Worm (Caenorhabditis elegans): Measurements from ENCODE around the gene ddl-1.
"Not testable (repeated sequence)": the region's sequence is repeated elsewhere in the genome, so short reads cannot be mapped to it uniquely, and the experiment has no call there.

The ddl-1 gene

DNA sequence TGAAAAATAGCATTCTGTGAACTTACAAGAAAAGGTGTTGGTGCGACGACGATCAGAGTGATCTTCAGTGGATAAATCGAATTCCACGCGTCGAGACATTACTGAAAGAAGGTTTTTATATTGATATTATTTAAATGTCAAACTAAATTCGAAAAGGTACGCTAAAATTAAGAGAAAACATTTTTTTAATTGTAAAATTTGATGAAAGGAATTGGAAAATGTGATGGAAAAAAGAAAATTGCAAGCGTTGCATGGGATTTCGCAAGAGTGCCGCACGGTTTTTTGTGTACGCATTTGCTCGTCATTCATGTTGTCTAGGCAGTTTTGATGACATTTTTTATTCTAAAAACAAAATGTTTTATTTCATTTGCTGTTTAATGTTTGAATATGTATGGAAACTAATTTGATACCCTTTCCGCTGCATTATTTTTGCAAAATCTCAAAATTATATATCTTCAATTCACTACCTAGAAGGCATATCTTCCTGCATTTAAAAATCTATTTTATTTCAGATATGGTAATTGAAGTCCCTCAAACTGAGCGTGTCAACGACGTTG, 25.7 kb downstream of the ddl-1 start, which contains the start of the genes eif-3.L and npl-4.2:
Gene eif-3.L, minus strand, starts transcription at position 101 of the 557 bp plus-strand sequence.
Gene npl-4.2, plus strand, starts transcription at position 507 of the 557 bp plus-strand sequence.
- TF ChIP-seq elt-2, C34B4.2, hlh-4 (tag; optimal IDR thresholded peaks at IDR 0.05): not testable (repeated sequence)

- TF ChIP-seq nhr-19 (GFP tag; conservative IDR thresholded peaks at IDR 0.05) = no peak
- no peak for TF ChIP-seq sox-4 (tag; optimal IDR thresholded peaks at IDR 0.05)
- TF ChIP-seq nhr-47 (tag; optimal IDR thresholded peaks at IDR 0.05) = no peak
- TF ChIP-seq C16A3.4 (tag; optimal IDR thresholded peaks at IDR 0.05) = peak; percentile 15
- TF ChIP-seq lin-39 (tag; optimal IDR thresholded peaks at IDR 0.05) = no peak
- no peak for TF ChIP-seq hpl-2 (GFP tag; optimal IDR thresholded peaks at IDR 0.05)
- peak in 1 of 2 experiments; percentile 6 for TF ChIP-seq lsy-2 (tag; optimal IDR thresholded peaks at IDR 0.05)
- no peak for TF ChIP-seq zag-1 (tag; optimal IDR thresholded peaks at IDR 0.05)
- peak; percentile 13 for TF ChIP-seq nhr-71 (tag; optimal IDR thresholded peaks at IDR 0.05)
- no peak for TF ChIP-seq egl-13 (tag; optimal IDR thresholded peaks at IDR 0.05)
- no peak for TF ChIP-seq sptf-1 (tag; optimal IDR thresholded peaks at IDR 0.05)
- no peak for TF ChIP-seq nhr-84 (tag; optimal IDR thresholded peaks at IDR 0.05)
- TF ChIP-seq mdl-1 (tag; optimal IDR thresholded peaks at IDR 0.05) = no peak
- no peak for TF ChIP-seq unc-86 (tag; optimal IDR thresholded peaks at IDR 0.05)
- TF ChIP-seq nhr-20 (tag; optimal IDR thresholded peaks at IDR 0.05) = peak; percentile 77
- TF ChIP-seq C34B4.2 (tag; optimal IDR thresholded peaks at IDR 0.05) = no peak
- no peak for TF ChIP-seq lir-3 (tag; optimal IDR thresholded peaks at IDR 0.05; ENCODE audit: poor library complexity)
- no peak for TF ChIP-seq xbp-1 (tag; optimal IDR thresholded peaks at IDR 0.05)
- peak; percentile 56 for TF ChIP-seq nhr-85 (tag)
- TF ChIP-seq snpc-4 (tag; optimal IDR thresholded peaks at IDR 0.05) = no peak
- no peak for TF ChIP-seq nhr-11 (tag; optimal IDR thresholded peaks at IDR 0.05)
- TF ChIP-seq nhr-28 (tag; optimal IDR thresholded peaks at IDR 0.05) = no peak
- no peak for TF ChIP-seq ztf-11 (tag; optimal IDR thresholded peaks at IDR 0.05)
- no peak for TF ChIP-seq F16B12.6 (tag; optimal IDR thresholded peaks at IDR 0.05)
- TF ChIP-seq pqm-1 (tag; optimal IDR thresholded peaks at IDR 0.05) = no peak
- no peak for TF ChIP-seq ceh-82 (tag; optimal IDR thresholded peaks at IDR 0.05)
- TF ChIP-seq skn-1 (tag; optimal IDR thresholded peaks at IDR 0.05) = no peak
- TF ChIP-seq pag-3 (tag; optimal IDR thresholded peaks at IDR 0.05; ENCODE audit: borderline replicate concordance, insufficient read depth) = no peak
- TF ChIP-seq aly-2 (tag; optimal IDR thresholded peaks at IDR 0.05) = no peak
- TF ChIP-seq vab-15 (tag; optimal IDR thresholded peaks at IDR 0.05) = no peak
- TF ChIP-seq C04F5.9 (tag; optimal IDR thresholded peaks at IDR 0.05) = no peak
- TF ChIP-seq alr-1 (tag; optimal IDR thresholded peaks at IDR 0.05; ENCODE audit: borderline replicate concordance) = no peak
- TF ChIP-seq lin-14 (GFP tag; optimal IDR thresholded peaks at IDR 0.05) = peak; percentile 18
- TF ChIP-seq ama-1 (optimal IDR thresholded peaks at IDR 0.05) = no peak
- no peak for TF ChIP-seq fkh-4 (tag; optimal IDR thresholded peaks at IDR 0.05; ENCODE audit: borderline replicate concordance)
- TF ChIP-seq mef-2 (tag; optimal IDR thresholded peaks at IDR 0.05) = no peak
- TF ChIP-seq dsc-1 (tag; optimal IDR thresholded peaks at IDR 0.05) = no peak
- no peak for TF ChIP-seq rnt-1 (tag; optimal IDR thresholded peaks at IDR 0.05)
- TF ChIP-seq jun-1 (tag; optimal IDR thresholded peaks at IDR 0.05) = no peak
- TF ChIP-seq efl-3 (GFP tag; optimal IDR thresholded peaks at IDR 0.05) = no peak
- no peak for TF ChIP-seq nhr-76 (tag; optimal IDR thresholded peaks at IDR 0.05)
- TF ChIP-seq unc-130 (tag; optimal IDR thresholded peaks at IDR 0.05) = no peak
- TF ChIP-seq snu-23 (GFP tag; optimal IDR thresholded peaks at IDR 0.05) = peak; percentile 1
- no peak for TF ChIP-seq pax-3 (tag; optimal IDR thresholded peaks at IDR 0.05)
- no peak for TF ChIP-seq zip-4 (GFP tag; optimal IDR thresholded peaks at IDR 0.05)
- TF ChIP-seq mab-9 (GFP tag; IDR thresholded peaks at IDR 0.05) = no peak
- no peak for TF ChIP-seq ceh-88 (GFP tag; IDR thresholded peaks at IDR 0.05)
- peak; percentile 58 for TF ChIP-seq blmp-1 (tag; optimal IDR thresholded peaks at IDR 0.05)
- TF ChIP-seq unc-30 (tag; optimal IDR thresholded peaks at IDR 0.05) = no peak
These were observed 28.9 kb downstream of the ddl-1 start, which contains the start of gene dhs-6 for ce11 chrII:5619298-5619697. TSS of gene dhs-6 (minus strand) at chrII:5619319.

Measured in whole organism, L1 larva.